Fruit fly (Drosophila melanogaster) whole organism, embryonic: ENCODE results near the gene CG6398.
A peak's percentile ranks its signal among the peaks of the same experiment; 100 is the strongest.

Source experiments
- CG11085 ChIP-seq: fragments of 200-800 bp; sonication (Bioruptor generic); IDR thresholded peaks from 2 replicates; pipeline ENCODE4 v1.3.6; 2022; ENCODE audit warnings: missing biosample characterization, missing genetic modification characterization
- CG11398 ChIP-seq: fragments of 200-800 bp; sonication (Bioruptor generic); optimal IDR thresholded peaks from 2 replicates; lab custom pipeline; 2016; ENCODE audit warnings: missing biosample characterization, missing genetic modification characterization
- CG11695 ChIP-seq: fragments of 200-800 bp; sonication (Bioruptor generic); IDR thresholded peaks from 3 replicates; pipeline ENCODE4 v1.3.6; 2022; ENCODE audit warnings: missing biosample characterization, missing genetic modification characterization
- CG14050 ChIP-seq: fragments of 200-800 bp; sonication (Bioruptor generic); IDR thresholded peaks from 3 replicates; pipeline ENCODE4 v1.3.6; 2022; ENCODE audit warnings: missing biosample characterization, missing genetic modification characterization
- CG14441 ChIP-seq: fragments of 200-800 bp; sonication (Bioruptor generic); IDR thresholded peaks from 2 replicates; pipeline ENCODE4 v1.3.6; 2022; ENCODE audit warnings: missing biosample characterization, missing genetic modification characterization
- CG14667 ChIP-seq: fragments of 200-800 bp; sonication (Bioruptor generic); IDR thresholded peaks from 2 replicates; pipeline ENCODE4 v1.3.6; 2022; ENCODE audit warnings: missing biosample characterization, missing genetic modification characterization
- CG16815 ChIP-seq: fragments of 200-800 bp; sonication (Bioruptor generic); optimal IDR thresholded peaks from 3 replicates; lab custom pipeline; 2017; ENCODE audit warnings: missing biosample characterization, mild to moderate bottlenecking, missing genetic modification characterization
- CG17829 ChIP-seq: fragments of 200-800 bp; optimal IDR thresholded peaks from 2 replicates; lab custom pipeline; 2019; ENCODE audit warnings: missing biosample characterization, mild to moderate bottlenecking, missing genetic modification characterization, moderate library complexity
- CG17912 ChIP-seq: fragments of 200-800 bp; sonication (Bioruptor generic); optimal IDR thresholded peaks from 2 replicates; lab custom pipeline; 2018; ENCODE audit warnings: missing biosample characterization, mild to moderate bottlenecking, missing genetic modification characterization
- CG18262 ChIP-seq: fragments of 200-800 bp; optimal IDR thresholded peaks from 3 replicates; lab custom pipeline; 2019; ENCODE audit warnings: missing biosample characterization, mild to moderate bottlenecking, missing genetic modification characterization, moderate library complexity
- CG2116 ChIP-seq: fragments of 200-800 bp; sonication (Bioruptor generic); optimal IDR thresholded peaks from 3 replicates; lab custom pipeline; 2018; ENCODE audit warnings: missing biosample characterization, mild to moderate bottlenecking, missing genetic modification characterization
- CG2875 ChIP-seq: fragments of 200-800 bp; sonication (Bioruptor generic); optimal IDR thresholded peaks from 2 replicates; lab custom pipeline; 2017; ENCODE audit warnings: missing biosample characterization, mild to moderate bottlenecking, missing genetic modification characterization, missing genetic modification reagents
- CG30431 ChIP-seq: fragments of 200-800 bp; sonication (Bioruptor generic); optimal IDR thresholded peaks from 2 replicates; lab custom pipeline; 2017; ENCODE audit warnings: missing biosample characterization, missing genetic modification characterization
- CG34224 ChIP-seq: fragments of 200-800 bp; sonication (Bioruptor generic); IDR thresholded peaks from 3 replicates; pipeline ENCODE4 v1.3.6; 2022; ENCODE audit warnings: missing biosample characterization, missing genetic modification characterization; ENCODE audit not compliant: partially characterized antibody
- CG6254 ChIP-seq: fragments of 200-800 bp; sonication (Bioruptor generic); optimal IDR thresholded peaks from 3 replicates; lab custom pipeline; 2017; ENCODE audit warnings: mild to moderate bottlenecking, missing biosample characterization, missing genetic modification reagents, missing genetic modification characterization
- CG6272 ChIP-seq: fragments of 200-800 bp; sonication (Bioruptor generic); IDR thresholded peaks from 2 replicates; pipeline ENCODE4 v1.3.6; 2022; ENCODE audit warnings: missing biosample characterization, missing genetic modification characterization
- CG7271 ChIP-seq: fragments of 200-800 bp; sonication (Bioruptor generic); optimal IDR thresholded peaks from 2 replicates; lab custom pipeline; 2018; ENCODE audit warnings: missing biosample characterization, mild to moderate bottlenecking, missing genetic modification characterization, moderate library complexity
- CG7928 ChIP-seq: fragments of 200-800 bp; sonication (Bioruptor generic); optimal IDR thresholded peaks from 2 replicates; lab custom pipeline; 2017; ENCODE audit warnings: missing biosample characterization, mild to moderate bottlenecking, missing genetic modification characterization
- CG8388 ChIP-seq: fragments of 200-800 bp; sonication (Bioruptor generic); optimal IDR thresholded peaks from 2 replicates; lab custom pipeline; 2019; ENCODE audit warnings: missing biosample characterization, mild to moderate bottlenecking, missing genetic modification characterization, moderate library complexity
- CG8765 ChIP-seq: fragments of 200-800 bp; sonication (Bioruptor generic); IDR thresholded peaks from 2 replicates; pipeline ENCODE4 v1.3.6; 2022; ENCODE audit warnings: missing biosample characterization, missing genetic modification characterization
- Deaf1 ChIP-seq: fragments of 200-800 bp; optimal IDR thresholded peaks from 3 replicates; lab custom pipeline; 2019; ENCODE audit warnings: missing biosample characterization, mild to moderate bottlenecking, missing genetic modification characterization, moderate library complexity
- Dip2 ChIP-seq: fragments of 200-800 bp; sonication (Bioruptor generic); IDR thresholded peaks from 2 replicates; pipeline ENCODE4 v1.3.6; 2022; ENCODE audit warnings: missing biosample characterization, missing genetic modification characterization
- GATAe ChIP-seq: fragments of 200-800 bp; sonication (Bioruptor generic); conservative IDR thresholded peaks from 2 replicates; pipeline ENCODE4 v1.3.6; 2022; ENCODE audit warnings: missing biosample characterization, missing genetic modification characterization
- H2.0 ChIP-seq: fragments of 200-800 bp; sonication (Bioruptor generic); IDR thresholded peaks from 2 replicates; pipeline ENCODE4 v1.3.6; 2022; ENCODE audit warnings: missing biosample characterization, missing genetic modification characterization
- MESR4 ChIP-seq: fragments of 200-800 bp; sonication (Bioruptor generic); optimal IDR thresholded peaks from 2 replicates; lab custom pipeline; 2018; ENCODE audit warnings: missing biosample characterization, mild to moderate bottlenecking, missing genetic modification characterization, moderate library complexity
- Mes4 ChIP-seq: fragments of 200-800 bp; sonication (Bioruptor generic); optimal IDR thresholded peaks from 2 replicates; lab custom pipeline; 2016; ENCODE audit warnings: missing biosample characterization, missing genetic modification characterization
- Nf-YC ChIP-seq: fragments of 200-800 bp; optimal IDR thresholded peaks from 3 replicates; lab custom pipeline; 2019; ENCODE audit warnings: missing biosample characterization, mild to moderate bottlenecking, missing genetic modification characterization, moderate library complexity
- NfI ChIP-seq: fragments of 200-800 bp; sonication (Bioruptor generic); optimal IDR thresholded peaks from 3 replicates; lab custom pipeline; 2018; ENCODE audit warnings: missing biosample characterization, mild to moderate bottlenecking, missing genetic modification characterization, moderate library complexity
- Ravus ChIP-seq: fragments of 200-800 bp; sonication (Bioruptor generic); IDR thresholded peaks from 2 replicates; pipeline ENCODE4 v1.3.6; 2022; ENCODE audit warnings: missing biosample characterization, missing genetic modification characterization
- TFAM ChIP-seq: fragments of 200-800 bp; sonication (Bioruptor generic); optimal IDR thresholded peaks from 2 replicates; lab custom pipeline; 2017; ENCODE audit warnings: missing biosample characterization, missing genetic modification characterization, inconsistent platforms
- Tbp ChIP-seq: fragments of >200 bp; optimal IDR thresholded peaks from 2 replicates; lab custom pipeline; 2018; ENCODE audit warnings: missing biosample characterization, missing genetic modification characterization
- cas ChIP-seq: fragments of 200-800 bp; sonication (Bioruptor generic); IDR thresholded peaks from 2 replicates; pipeline ENCODE4 v1.3.6; 2022; ENCODE audit warnings: missing biosample characterization, missing genetic modification characterization
- disco-r ChIP-seq: fragments of 200-800 bp; sonication (Bioruptor generic); optimal IDR thresholded peaks from 2 replicates; lab custom pipeline; 2016; ENCODE audit warnings: missing biosample characterization, missing genetic modification characterization
- ems ChIP-seq: fragments of 200-800 bp; sonication (Bioruptor generic); optimal IDR thresholded peaks from 3 replicates; lab custom pipeline; 2016; ENCODE audit warnings: missing biosample characterization, missing genetic modification characterization
- fd102C ChIP-seq: fragments of 200-800 bp; sonication (Bioruptor generic); optimal IDR thresholded peaks from 2 replicates; lab custom pipeline; 2018; ENCODE audit warnings: missing biosample characterization, mild to moderate bottlenecking, missing genetic modification characterization, moderate library complexity
- fd96Cb ChIP-seq: fragments of 200-800 bp; sonication (Bioruptor generic); optimal IDR thresholded peaks from 2 replicates; lab custom pipeline; 2018; ENCODE audit warnings: missing biosample characterization, mild to moderate bottlenecking, missing genetic modification characterization, moderate library complexity
- gsb ChIP-seq: fragments of 200-800 bp; sonication (Bioruptor generic); IDR thresholded peaks from 2 replicates; pipeline ENCODE4 v1.3.6; 2022; ENCODE audit warnings: missing biosample characterization, missing genetic modification characterization
- hb ChIP-seq: fragments of 200-800 bp; sonication (Bioruptor generic); IDR thresholded peaks from 3 replicates; pipeline ENCODE4 v1.3.6; 2022; ENCODE audit warnings: missing biosample characterization, missing genetic modification characterization; ENCODE audit not compliant: partially characterized antibody
- lab ChIP-seq: fragments of 200-800 bp; sonication (Bioruptor generic); optimal IDR thresholded peaks from 3 replicates; lab custom pipeline; 2017; ENCODE audit warnings: missing biosample characterization, missing genetic modification characterization, mild to moderate bottlenecking, moderate library complexity, missing genetic modification reagents
- mirr ChIP-seq: fragments of 200-800 bp; sonication (Bioruptor generic); optimal IDR thresholded peaks from 3 replicates; lab custom pipeline; 2018; ENCODE audit warnings: missing biosample characterization, mild to moderate bottlenecking, missing genetic modification characterization
- nau ChIP-seq: fragments of 200-800 bp; sonication (Bioruptor generic); optimal IDR thresholded peaks from 3 replicates; lab custom pipeline; 2017; ENCODE audit warnings: missing biosample characterization, mild to moderate bottlenecking, missing genetic modification characterization, missing genetic modification reagents
- pho ChIP-seq: fragments of 200-800 bp; sonication (Bioruptor generic); optimal IDR thresholded peaks from 2 replicates; lab custom pipeline; 2016; ENCODE audit warnings: missing biosample characterization, missing genetic modification characterization
- pzg ChIP-seq: fragments of 200-800 bp; sonication (Bioruptor generic); optimal IDR thresholded peaks from 3 replicates; lab custom pipeline; 2018; ENCODE audit warnings: missing biosample characterization, mild to moderate bottlenecking, missing genetic modification characterization, moderate library complexity
- sc ChIP-seq, 3 experiments: fragments of >200 bp in 2 of 3; fragments of 200-800 bp in 1 of 3; sonication (Bioruptor generic) in 1 of 3; optimal IDR thresholded peaks; 2 replicates in 2 of 3; 3 replicates in 1 of 3; lab custom pipeline; 2017; ENCODE audit warnings: mild to moderate bottlenecking in 1 of 3, missing biosample characterization in 1 of 3, missing genetic modification characterization in 1 of 3, missing genetic modification reagents in 1 of 3
- sd ChIP-seq: fragments of 200-800 bp; sonication (Bioruptor generic); optimal IDR thresholded peaks from 3 replicates; lab custom pipeline; 2018; ENCODE audit warnings: missing biosample characterization, mild to moderate bottlenecking, missing genetic modification characterization, moderate library complexity
- sim ChIP-seq: fragments of 200-800 bp; sonication (Bioruptor generic); IDR thresholded peaks from 2 replicates; pipeline ENCODE4 v1.3.6; 2022; ENCODE audit warnings: missing biosample characterization, missing genetic modification characterization
- sna ChIP-seq: fragments of 200-800 bp; sonication (Bioruptor generic); IDR thresholded peaks from 2 replicates; pipeline ENCODE4 v1.3.6; 2022; ENCODE audit warnings: missing biosample characterization, missing genetic modification characterization; ENCODE audit not compliant: partially characterized antibody
- stc ChIP-seq: fragments of 200-800 bp; sonication (Bioruptor generic); IDR thresholded peaks from 2 replicates; pipeline ENCODE4 v1.3.6; 2022; ENCODE audit warnings: missing biosample characterization, missing genetic modification characterization
- z ChIP-seq: fragments of 200-800 bp; sonication (Bioruptor generic); IDR thresholded peaks from 3 replicates; pipeline ENCODE4 v1.3.6; 2022; ENCODE audit warnings: missing biosample characterization, missing genetic modification characterization
- zfh1 ChIP-seq: fragments of 200-800 bp; sonication (Bioruptor generic); IDR thresholded peaks from 3 replicates; pipeline ENCODE4 v1.3.6; 2022; ENCODE audit warnings: missing biosample characterization, missing genetic modification characterization

CG6398 gene

DNA sequence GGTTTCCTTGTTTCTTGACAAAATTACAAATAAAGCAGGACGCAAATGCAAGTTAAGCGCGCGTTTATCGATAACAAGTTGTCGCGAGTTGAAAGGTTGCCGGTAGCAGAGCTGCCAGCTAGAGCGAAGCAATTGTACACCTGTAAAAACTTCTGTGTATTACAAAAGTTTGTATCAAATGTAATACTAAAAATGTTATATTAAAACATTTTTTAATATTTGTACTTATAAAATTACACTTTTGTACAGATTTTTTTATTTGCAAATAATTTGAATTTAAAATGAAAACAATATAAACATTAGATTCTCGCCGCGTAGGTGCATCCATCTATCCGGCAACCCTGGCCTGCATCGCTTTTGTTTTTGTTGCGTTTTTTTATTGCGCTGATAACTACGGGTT, 14.0 kb downstream of the CG6398 start, which contains the start of the genes CG8142 and Ucp4A (continued):
- peak; percentile 76 for TF ChIP-seq CG2116 (GFP tag; lab: Kevin White, UChicago)
- peak; percentile 88 for TF ChIP-seq CG16815 (GFP tag; lab: Kevin White, UChicago)
- peak; percentile 67 for TF ChIP-seq Deaf1
- TF ChIP-seq CG34224 (GFP tag; lab: Robert Waterston, UW): 0 out of 3 replicates have a peak, but pooled peaks have one; percentile 12
- TF ChIP-seq Tbp (GFP tag; lab: Kevin White, UChicago): no peak
- TF ChIP-seq z (GFP tag; lab: Robert Waterston, UW): peak; percentile 29; the same call in 1 of the 3 replicates
- TF ChIP-seq CG14050: peak; percentile 92
- peak; percentile 50 for TF ChIP-seq TFAM (GFP tag; lab: Kevin White, UChicago)
- peak; percentile 51; the same call in 1 of the 2 replicates for TF ChIP-seq Dip2 (GFP tag; lab: Robert Waterston, UW)
- TF ChIP-seq pzg (GFP tag; lab: Kevin White, UChicago): peak; percentile 34
- TF ChIP-seq CG11695 (GFP tag; lab: Robert Waterston, UW): peak; percentile 94
- peak; percentile 84 for TF ChIP-seq CG7271 (tag; lab: Kevin White, UChicago)
- peak; percentile 84 for TF ChIP-seq NfI (GFP tag; lab: Kevin White, UChicago)
- peak; percentile 84 for TF ChIP-seq CG8388
- TF ChIP-seq ems (GFP tag; lab: Kevin White, UChicago): peak; percentile 70
- TF ChIP-seq cas (GFP tag; lab: Robert Waterston, UW): peak; percentile 88
- TF ChIP-seq nau (GFP tag; lab: Kevin White, UChicago): no peak
- TF ChIP-seq CG8765 (GFP tag; lab: Robert Waterston, UW): peak; percentile 88
- peak; percentile 7 for TF ChIP-seq Mes4 (GFP tag; lab: Kevin White, UChicago)
- TF ChIP-seq CG30431: peak; percentile 87
- no peak for TF ChIP-seq fd102C (GFP tag; lab: Kevin White, UChicago)
- peak; percentile 90 for TF ChIP-seq GATAe (GFP tag; lab: Robert Waterston, UW)
- peak; percentile 88 for TF ChIP-seq gsb (GFP tag; lab: Robert Waterston, UW)
- TF ChIP-seq sd (tag; lab: Kevin White, UChicago): peak; percentile 61
- peak; percentile 96 for TF ChIP-seq H2.0 (GFP tag; lab: Robert Waterston, UW)
- TF ChIP-seq sim (GFP tag; lab: Robert Waterston, UW): peak; percentile 91
- peak; percentile 94 for TF ChIP-seq stc
- TF ChIP-seq sna (GFP tag; lab: Robert Waterston, UW): no peak
- TF ChIP-seq pho (GFP tag; lab: Kevin White, UChicago): peak; percentile 40
- TF ChIP-seq zfh1 (GFP tag; lab: Robert Waterston, UW): peak; percentile 96
- TF ChIP-seq lab (GFP tag; lab: Kevin White, UChicago): peak; percentile 94
- TF ChIP-seq CG11085 (GFP tag; lab: Robert Waterston, UW): peak; percentile 96
- peak; percentile 93 for TF ChIP-seq fd96Cb (tag; lab: Kevin White, UChicago)
- peak; percentile 94 for TF ChIP-seq CG17829 (tag; lab: Kevin White, UChicago)
- TF ChIP-seq disco-r (GFP tag; lab: Kevin White, UChicago): peak; percentile 14
- peak; percentile 84 for TF ChIP-seq Nf-YC (tag; lab: Kevin White, UChicago)
- TF ChIP-seq sc (optimal IDR thresholded peaks at IDR 0.05; lab: Kevin White, UChicago): no peak
- TF ChIP-seq sc (GFP tag; optimal IDR thresholded peaks at IDR 0.05; lab: Kevin White, UChicago): peak; percentile 79
- peak; percentile 96 for TF ChIP-seq CG6272
- TF ChIP-seq MESR4 (GFP tag; lab: Kevin White, UChicago): no peak
- TF ChIP-seq CG14441: peak; percentile 97
- TF ChIP-seq CG6254: peak; percentile 79
- peak; percentile 25 for TF ChIP-seq CG17912 (GFP tag; lab: Kevin White, UChicago)
- peak; percentile 52 for TF ChIP-seq mirr (GFP tag; lab: Kevin White, UChicago)
- TF ChIP-seq CG18262 (tag; lab: Kevin White, UChicago): peak; percentile 91
- TF ChIP-seq CG14667: peak; percentile 96
- TF ChIP-seq CG2875 (GFP tag; lab: Kevin White, UChicago): peak; percentile 61
- no peak for TF ChIP-seq hb (GFP tag; lab: Robert Waterston, UW)
- TF ChIP-seq Ravus (GFP tag; lab: Robert Waterston, UW): peak; percentile 80
- TF ChIP-seq CG11398 (GFP tag; lab: Kevin White, UChicago): no peak
- peak; percentile 60 for TF ChIP-seq CG7928 (GFP tag; lab: Kevin White, UChicago)
